Fruit fly (Drosophila melanogaster): ENCODE measurements around the gene anne.

Gene anne

DNA sequence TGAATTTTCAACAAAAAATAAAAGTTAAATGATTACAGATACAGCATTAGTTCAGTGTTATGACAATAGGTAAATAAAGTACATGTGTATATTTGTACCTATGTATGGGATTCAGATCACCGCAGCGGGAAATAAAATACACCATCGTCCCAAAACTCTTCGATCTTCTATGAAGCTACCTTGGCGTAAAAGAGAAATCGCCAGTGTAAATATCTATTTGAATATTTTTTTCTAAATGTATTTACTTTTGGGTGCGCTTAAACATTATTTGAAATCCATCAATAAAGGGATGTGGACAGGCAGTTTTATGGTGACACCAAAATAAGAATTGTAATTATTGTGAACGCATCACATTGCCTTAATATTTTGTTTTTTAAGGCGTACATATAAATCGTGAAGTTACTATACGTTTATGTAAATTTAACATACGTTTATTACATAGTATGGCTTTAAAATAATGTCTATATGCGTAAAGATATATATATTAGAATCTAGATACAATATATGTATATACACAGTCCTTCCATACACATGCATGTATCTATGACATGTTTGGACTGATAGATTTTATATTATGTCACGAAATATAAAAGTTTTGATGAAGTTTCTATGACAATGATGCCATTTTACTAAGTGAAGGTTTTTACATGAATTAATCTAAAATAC is at the start of gene anne:
Gene anne, plus strand, starts transcription at position 263 of the 666 bp plus-strand sequence.
- TF ChIP-seq Sin3A (optimal IDR thresholded peaks at IDR 0.05) = no peak
- peak; percentile 58 for TF ChIP-seq h (optimal IDR thresholded peaks at IDR 0.05)

dm6 chr4:84868-85267 is 47.2 kb upstream of the anne start:
- no peak for TF ChIP-seq ttk (optimal IDR thresholded peaks at IDR 0.05)
- no peak for TF ChIP-seq Sin3A (optimal IDR thresholded peaks at IDR 0.05)
- no peak for TF ChIP-seq h (optimal IDR thresholded peaks at IDR 0.05)
- no peak for TF ChIP-seq Myc (optimal IDR thresholded peaks at IDR 0.05)
- TF ChIP-seq insv (optimal IDR thresholded peaks at IDR 0.05) = no peak
- TF ChIP-seq psq (optimal IDR thresholded peaks at IDR 0.05) = no peak

- TF ChIP-seq Myc (optimal IDR thresholded peaks at IDR 0.05) = no peak
- no peak for TF ChIP-seq psq (optimal IDR thresholded peaks at IDR 0.05)
- no peak for TF ChIP-seq insv (optimal IDR thresholded peaks at IDR 0.05)
- TF ChIP-seq h (optimal IDR thresholded peaks at IDR 0.05) = no peak
- TF ChIP-seq ttk (optimal IDR thresholded peaks at IDR 0.05) = no peak
- no peak for TF ChIP-seq Sin3A (optimal IDR thresholded peaks at IDR 0.05)
These were observed 44.7 kb upstream of the anne start for dm6 chr4:87278-87677.

- TF ChIP-seq insv (optimal IDR thresholded peaks at IDR 0.05) = no peak
- no peak for TF ChIP-seq h (optimal IDR thresholded peaks at IDR 0.05)
- TF ChIP-seq Myc (optimal IDR thresholded peaks at IDR 0.05) = no peak
- TF ChIP-seq psq (optimal IDR thresholded peaks at IDR 0.05) = no peak
- no peak for TF ChIP-seq Sin3A (optimal IDR thresholded peaks at IDR 0.05)
- no peak for TF ChIP-seq ttk (optimal IDR thresholded peaks at IDR 0.05)
These were observed 42.3 kb upstream of the anne start for dm6 chr4:89709-90108.

DNA sequence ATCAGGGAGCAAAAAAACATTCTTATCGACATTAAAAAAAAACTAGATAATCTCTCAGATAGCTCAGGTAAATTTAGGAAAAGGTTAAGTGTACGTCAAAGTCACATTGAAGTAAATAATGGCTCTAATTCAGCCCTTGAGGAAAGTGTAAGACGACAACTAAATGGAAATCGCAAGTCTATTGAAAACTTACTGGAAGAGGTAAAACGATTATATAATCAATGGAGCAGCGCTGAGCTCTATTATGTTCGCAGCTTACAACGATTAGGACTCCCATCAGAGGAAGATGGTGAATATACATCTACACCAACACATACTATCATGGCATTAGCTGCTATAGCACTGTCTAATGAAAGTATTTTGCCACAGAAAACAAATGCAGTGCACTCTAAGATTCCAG is 40.0 kb upstream of the anne start:
- TF ChIP-seq Sin3A (optimal IDR thresholded peaks at IDR 0.05) (no peak), Myc (optimal IDR thresholded peaks at IDR 0.05) (no peak), h (optimal IDR thresholded peaks at IDR 0.05) (no peak), insv (optimal IDR thresholded peaks at IDR 0.05) (no peak), psq (optimal IDR thresholded peaks at IDR 0.05) (no peak), ttk (optimal IDR thresholded peaks at IDR 0.05) (no peak)

DNA sequence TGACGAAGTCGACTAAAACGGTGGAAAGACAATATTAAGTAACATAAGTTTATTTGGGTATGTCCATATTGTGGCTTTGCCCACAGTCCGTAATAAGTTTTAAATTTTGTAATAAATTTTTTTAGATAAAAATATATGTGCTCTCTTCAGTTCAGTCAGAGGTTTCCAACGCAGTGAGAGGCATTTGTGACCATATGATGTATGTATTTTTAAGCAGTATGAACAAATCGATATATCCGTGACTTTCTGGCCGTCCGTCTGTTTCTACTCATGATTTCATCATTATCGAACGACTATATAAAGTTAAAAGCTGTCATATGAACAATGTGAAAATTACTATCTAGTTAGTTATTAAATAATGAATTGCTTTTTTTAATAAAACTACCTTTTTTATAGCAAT is 29.9 kb upstream of the anne start:
- TF ChIP-seq insv (optimal IDR thresholded peaks at IDR 0.05) = no peak

DNA sequence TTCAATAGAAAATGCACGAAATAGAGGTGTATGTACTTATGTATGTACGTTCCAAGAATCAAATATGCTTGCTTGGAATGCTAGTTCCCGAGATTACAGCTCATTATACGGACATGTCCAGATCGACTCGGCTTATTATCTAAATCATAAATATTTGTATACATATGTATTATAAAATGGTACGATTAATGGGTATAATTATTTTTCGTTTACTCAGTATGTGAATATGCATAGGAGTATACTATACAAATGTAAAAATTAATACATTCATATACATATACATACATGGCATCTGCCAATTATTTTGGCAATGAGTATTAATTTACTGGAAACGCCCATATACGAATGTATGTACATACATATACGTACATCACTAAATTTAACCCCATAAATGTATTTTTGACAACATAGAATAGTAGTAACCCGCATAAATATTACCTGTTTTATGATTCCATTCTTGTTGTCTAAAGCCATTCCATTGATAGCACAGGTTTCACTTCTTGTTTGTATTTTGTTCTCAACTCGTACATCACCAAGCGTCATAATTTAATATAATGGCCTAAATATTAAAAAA is 3.0 kb upstream of the anne start:
- TF ChIP-seq ttk (optimal IDR thresholded peaks at IDR 0.05) (no peak), h (optimal IDR thresholded peaks at IDR 0.05) (no peak), insv (optimal IDR thresholded peaks at IDR 0.05) (no peak), Sin3A (optimal IDR thresholded peaks at IDR 0.05) (no peak), psq (optimal IDR thresholded peaks at IDR 0.05) (no peak), Myc (optimal IDR thresholded peaks at IDR 0.05) (no peak)

- TF ChIP-seq Myc (optimal IDR thresholded peaks at IDR 0.05) (no peak), Sin3A (optimal IDR thresholded peaks at IDR 0.05) (no peak), psq (optimal IDR thresholded peaks at IDR 0.05) (no peak), ttk (optimal IDR thresholded peaks at IDR 0.05) (no peak), h (optimal IDR thresholded peaks at IDR 0.05) (no peak), insv (optimal IDR thresholded peaks at IDR 0.05) (no peak)
These were observed 2.3 kb upstream of the anne start, which contains the start of gene Ank for dm6 chr4:129644-130272. Gene Ank (minus strand): TSS chr4:129849.

- TF ChIP-seq Sin3A (optimal IDR thresholded peaks at IDR 0.05) = no peak
- TF ChIP-seq ttk (optimal IDR thresholded peaks at IDR 0.05) = no peak
- TF ChIP-seq psq (optimal IDR thresholded peaks at IDR 0.05) = no peak
- no peak for TF ChIP-seq Myc (optimal IDR thresholded peaks at IDR 0.05)
- TF ChIP-seq h (optimal IDR thresholded peaks at IDR 0.05) = no peak
- no peak for TF ChIP-seq insv (optimal IDR thresholded peaks at IDR 0.05)
These were observed 1.5 kb upstream of the anne start for dm6 chr4:130558-130957.

dm6 chr4:130990-131389 is 1.0 kb upstream of the anne start:
- TF ChIP-seq Myc (optimal IDR thresholded peaks at IDR 0.05) (no peak), insv (optimal IDR thresholded peaks at IDR 0.05) (no peak), Sin3A (optimal IDR thresholded peaks at IDR 0.05) (no peak), psq (optimal IDR thresholded peaks at IDR 0.05) (no peak), h (optimal IDR thresholded peaks at IDR 0.05) (no peak)

DNA sequence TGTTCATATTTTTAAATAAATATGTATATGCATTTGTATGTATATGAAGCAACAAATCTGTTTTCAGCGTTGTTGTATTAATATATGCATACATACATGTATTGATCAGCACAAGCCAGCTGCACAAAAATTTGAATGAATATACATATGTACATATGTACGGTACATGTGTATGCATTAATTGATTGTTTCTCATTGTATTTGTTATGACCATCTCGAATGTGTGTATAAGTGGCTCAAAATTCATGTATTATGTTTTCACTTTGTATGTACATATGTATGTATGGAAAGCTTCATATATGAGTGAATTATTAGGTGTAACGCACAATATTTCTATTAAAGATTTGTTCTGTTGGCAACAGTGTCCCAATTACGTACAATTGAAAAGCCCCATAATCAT is 3.9 kb downstream of the anne start:
- no peak for TF ChIP-seq h (optimal IDR thresholded peaks at IDR 0.05)
- TF ChIP-seq Myc (optimal IDR thresholded peaks at IDR 0.05) = no peak
- no peak for TF ChIP-seq ttk (optimal IDR thresholded peaks at IDR 0.05)
- no peak for TF ChIP-seq insv (optimal IDR thresholded peaks at IDR 0.05)
- TF ChIP-seq psq (optimal IDR thresholded peaks at IDR 0.05) = no peak
- no peak for TF ChIP-seq Sin3A (optimal IDR thresholded peaks at IDR 0.05)

- no peak for TF ChIP-seq Sin3A (optimal IDR thresholded peaks at IDR 0.05)
- no peak for TF ChIP-seq insv (optimal IDR thresholded peaks at IDR 0.05)
- TF ChIP-seq h (optimal IDR thresholded peaks at IDR 0.05) = no peak
These were observed 17.1 kb downstream of the anne start for dm6 chr4:149123-149522.

DNA sequence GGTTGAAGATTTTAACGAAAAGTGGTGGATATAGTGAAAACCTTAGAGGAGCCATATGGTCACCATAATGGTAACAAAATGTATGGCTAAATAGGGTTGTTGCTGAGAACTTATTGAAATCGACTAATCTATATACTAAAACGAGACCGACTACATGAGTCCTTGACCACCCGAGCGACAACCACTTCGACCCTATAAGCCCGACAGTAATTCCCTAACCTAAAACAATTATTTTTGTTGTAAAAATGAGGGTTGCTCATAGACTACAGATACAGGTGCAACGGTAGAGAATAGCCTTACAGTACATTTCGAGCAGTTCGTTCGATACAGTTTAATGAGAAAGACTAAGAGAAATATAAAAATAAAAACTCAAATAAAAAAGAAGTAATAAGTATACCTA is 18.4 kb downstream of the anne start, which contains the start of gene CG32006:
Gene CG32006, plus strand, starts transcription at position 312 of the 400 bp plus-strand sequence.
- no peak for TF ChIP-seq Sin3A (optimal IDR thresholded peaks at IDR 0.05)
- no peak for TF ChIP-seq insv (optimal IDR thresholded peaks at IDR 0.05)
- TF ChIP-seq psq (optimal IDR thresholded peaks at IDR 0.05) = no peak
- no peak for TF ChIP-seq ttk (optimal IDR thresholded peaks at IDR 0.05)
- TF ChIP-seq h (optimal IDR thresholded peaks at IDR 0.05) = no peak
- no peak for TF ChIP-seq Myc (optimal IDR thresholded peaks at IDR 0.05)
